Fruit fly (Drosophila melanogaster): ENCODE results near the gene CtIP.

The CtIP gene

dm6 chr3L:20473021-20473799 lies 37.2 kb downstream of the CtIP start, which contains the start of the genes CG32428 and CG5969 (continued):
- TF ChIP-seq CG7556 (GFP tag; optimal IDR thresholded peaks at IDR 0.05) (peak; percentile 45), repo (GFP tag; optimal IDR thresholded peaks at IDR 0.05) (no peak), gt (GFP tag; IDR thresholded peaks at IDR 0.05) (no peak), Antp (GFP tag; optimal IDR thresholded peaks at IDR 0.05) (no peak), bsh (GFP tag; optimal IDR thresholded peaks at IDR 0.05) (peak in 1 of 2 experiments; percentile 35), cad (GFP tag; optimal IDR thresholded peaks at IDR 0.05) (no peak), CG17385 (GFP tag; optimal IDR thresholded peaks at IDR 0.05) (peak; percentile 49), CHES-1-like (GFP tag; optimal IDR thresholded peaks at IDR 0.05) (no peak), Hmr (GFP tag; optimal IDR thresholded peaks at IDR 0.05) (peak; percentile 83), Jarid2 (GFP tag; optimal IDR thresholded peaks at IDR 0.05) (peak; percentile 55), CG11398 (GFP tag; optimal IDR thresholded peaks at IDR 0.05) (no peak), shn (GFP tag; optimal IDR thresholded peaks at IDR 0.05) (no peak), h (optimal IDR thresholded peaks at IDR 0.05) (no peak), ab (GFP tag; optimal IDR thresholded peaks at IDR 0.05) (no peak), CG7928 (GFP tag; optimal IDR thresholded peaks at IDR 0.05) (peak; percentile 33), ash1 (GFP tag; optimal IDR thresholded peaks at IDR 0.05) (no peak), CG17568 (GFP tag; optimal IDR thresholded peaks at IDR 0.05) (no peak), Elba2 (GFP tag; optimal IDR thresholded peaks at IDR 0.05) (peak; percentile 87), dmrt99B (tag; optimal IDR thresholded peaks at IDR 0.05) (peak; percentile 54), sob (GFP tag; IDR thresholded peaks at IDR 0.05) (peak; percentile 65), Nf-YB (GFP tag; optimal IDR thresholded peaks at IDR 0.05) (peak; percentile 58), CG10462 (GFP tag; optimal IDR thresholded peaks at IDR 0.05) (no peak), wdn (GFP tag; IDR thresholded peaks at IDR 0.05) (0 out of 2 replicates have a peak, but pooled peaks have one; percentile 43), slou (GFP tag; optimal IDR thresholded peaks at IDR 0.05) (peak; percentile 32), CG15011 (GFP tag; optimal IDR thresholded peaks at IDR 0.05) (no peak), slbo (GFP tag; IDR thresholded peaks at IDR 0.05) (peak; percentile 89), dm (GFP tag; optimal IDR thresholded peaks at IDR 0.05) (peak; percentile 35), CG6254 (GFP tag; optimal IDR thresholded peaks at IDR 0.05) (peak; percentile 8), phol (tag; optimal IDR thresholded peaks at IDR 0.05) (peak; percentile 69), bowl (GFP tag; IDR thresholded peaks at IDR 0.05) (no peak), CG17612 (GFP tag; IDR thresholded peaks at IDR 0.05) (no peak), ewg (GFP tag; optimal IDR thresholded peaks at IDR 0.05) (peak; percentile 36), CG17829 (tag; optimal IDR thresholded peaks at IDR 0.05) (peak; percentile 72), CG14050 (GFP tag; IDR thresholded peaks at IDR 0.05) (peak; percentile 19; the same call in 1 of the 3 replicates), klu (GFP tag; IDR thresholded peaks at IDR 0.05) (no peak), pzg (GFP tag; optimal IDR thresholded peaks at IDR 0.05) (peak; percentile 62), CG15601 (tag; optimal IDR thresholded peaks at IDR 0.05) (peak; percentile 28), Max (GFP tag; optimal IDR thresholded peaks at IDR 0.05) (peak; percentile 45), dmrt11E (tag; optimal IDR thresholded peaks at IDR 0.05) (no peak), CG12744 (GFP tag; optimal IDR thresholded peaks at IDR 0.05) (no peak), crc (GFP tag; optimal IDR thresholded peaks at IDR 0.05) (no peak), Adf1 (GFP tag; IDR thresholded peaks at IDR 0.05) (no peak), knrl (GFP tag; IDR thresholded peaks at IDR 0.05; ENCODE audit: partially characterized antibody) (no peak), MESR4 (GFP tag; optimal IDR thresholded peaks at IDR 0.05) (peak; percentile 44), al (GFP tag; IDR thresholded peaks at IDR 0.05) (peak; percentile 69), CG3281 (GFP tag; optimal IDR thresholded peaks at IDR 0.05) (peak; percentile 63), CG12769 (tag; optimal IDR thresholded peaks at IDR 0.05) (no peak), CG10147 (GFP tag; optimal IDR thresholded peaks at IDR 0.05) (peak; percentile 65), CG11560 (tag; IDR thresholded peaks at IDR 0.05) (no peak), CG10274 (GFP tag; optimal IDR thresholded peaks at IDR 0.05) (no peak)
